Worm (Caenorhabditis elegans) whole organism, L1 larva: ENCODE measurements around the gene cpz-2.
A peak's percentile ranks its signal among the peaks of the same experiment; 100 is the strongest.

ENCODE experiments used
- C16A3.4 ChIP-seq: fragments of 150-350 bp; optimal IDR thresholded peaks from 2 replicates; lab custom pipeline; 2014; ENCODE audit warnings: missing biosample characterization, missing genetic modification characterization
- C34B4.2 ChIP-seq: sonication (generic microtip); optimal IDR thresholded peaks from 2 replicates; lab custom pipeline; 2017; ENCODE audit warnings: mild to moderate bottlenecking, missing genetic modification characterization, missing compliant biosample characterization
- Y116A8C.19 ChIP-seq: sonication (generic microtip); optimal IDR thresholded peaks from 2 replicates; lab custom pipeline; 2016; ENCODE audit warnings: missing compliant biosample characterization, missing genetic modification characterization, borderline replicate concordance
- alr-1 ChIP-seq: fragments of 200-800 bp; sonication (Bioruptor generic); optimal IDR thresholded peaks from 2 replicates; lab custom pipeline; 2018; ENCODE audit warnings: borderline replicate concordance, mild to moderate bottlenecking, missing genetic modification characterization, missing compliant biosample characterization
- ama-1 ChIP-seq: fragments of 150-350 bp; optimal IDR thresholded peaks from 2 replicates; lab custom pipeline; 2014
- ceh-82 ChIP-seq, 3 experiments: fragments of 150-350 bp in 1 of 3; sonication (generic microtip) in 2 of 3; optimal IDR thresholded peaks; 2 replicates each; lab custom pipeline; 2014 to 2017; ENCODE audit warnings: missing biosample characterization in 3 of 3, missing genetic modification characterization in 3 of 3
- ces-1 ChIP-seq: fragments of 150-350 bp; optimal IDR thresholded peaks from 2 replicates; lab custom pipeline; 2014; ENCODE audit warnings: missing biosample characterization, missing genetic modification reagents, missing genetic modification characterization
- dpl-1 ChIP-seq, 3 experiments: fragments of 150-350 bp in 2 of 3; sonication (generic microtip) in 1 of 3; optimal IDR thresholded peaks; 2 replicates each; lab custom pipeline; 2014 to 2017; ENCODE audit warnings: missing biosample characterization in 3 of 3, missing genetic modification characterization in 3 of 3, missing genetic modification reagents in 3 of 3
- dsc-1 ChIP-seq: sonication (generic microtip); optimal IDR thresholded peaks from 2 replicates; lab custom pipeline; 2016; ENCODE audit warnings: mild to moderate bottlenecking, missing genetic modification characterization, missing compliant biosample characterization
- egl-13 ChIP-seq: sonication (generic microtip); optimal IDR thresholded peaks from 2 replicates; lab custom pipeline; 2016; ENCODE audit warnings: missing genotype, missing genetic modification reagents, missing genetic modification characterization, missing compliant biosample characterization
- ets-5 ChIP-seq: fragments of 200-800 bp; sonication (Bioruptor generic); IDR thresholded peaks from 2 replicates; pipeline ENCODE4 v1.3.6; 2022; ENCODE audit warnings: missing genetic modification characterization, missing compliant biosample characterization
- fkh-10 ChIP-seq: sonication (generic microtip); optimal IDR thresholded peaks from 2 replicates; lab custom pipeline; 2017; ENCODE audit warnings: missing biosample characterization, missing genetic modification reagents, missing genetic modification characterization
- fkh-8 ChIP-seq: sonication (generic microtip); optimal IDR thresholded peaks from 2 replicates; lab custom pipeline; 2016; ENCODE audit warnings: mild to moderate bottlenecking, missing genetic modification characterization, missing compliant biosample characterization
- fos-1 ChIP-seq: fragments of 150-350 bp; optimal IDR thresholded peaks from 2 replicates; lab custom pipeline; 2014; ENCODE audit warnings: missing biosample characterization, missing genetic modification characterization
- hlh-4 ChIP-seq: sonication (generic microtip); optimal IDR thresholded peaks from 2 replicates; lab custom pipeline; 2016; ENCODE audit warnings: mild to moderate bottlenecking, missing genetic modification characterization, missing compliant biosample characterization
- hpl-2 ChIP-seq: fragments of 150-350 bp; optimal IDR thresholded peaks from 2 replicates; lab custom pipeline; 2014; ENCODE audit warnings: missing biosample characterization, missing genetic modification reagents, missing genetic modification characterization
- irx-1 ChIP-seq: sonication (generic microtip); optimal IDR thresholded peaks from 2 replicates; lab custom pipeline; 2016; ENCODE audit warnings: missing genetic modification characterization, missing compliant biosample characterization
- isw-1 ChIP-seq: fragments of 200-800 bp; sonication (Bioruptor generic); IDR thresholded peaks from 2 replicates; pipeline ENCODE4 v1.3.6; 2022; ENCODE audit warnings: missing genetic modification characterization, missing compliant biosample characterization
- lin-13 ChIP-seq: fragments of 150-350 bp; optimal IDR thresholded peaks from 2 replicates; lab custom pipeline; 2014; ENCODE audit warnings: missing biosample characterization, missing genetic modification reagents, missing genetic modification characterization
- lin-15B ChIP-seq: fragments of 150-350 bp; sonication (generic microtip); optimal IDR thresholded peaks from 3 replicates; lab custom pipeline; 2014; ENCODE audit warnings: missing biosample characterization, missing genetic modification characterization
- lin-35 ChIP-seq, 2 experiments: fragments of 150-350 bp; optimal IDR thresholded peaks; 2 replicates each; lab custom pipeline; 2014; ENCODE audit warnings: missing biosample characterization in 2 of 2, missing genetic modification characterization in 2 of 2, missing genetic modification reagents in 2 of 2
- lir-3 ChIP-seq: sonication (generic microtip); optimal IDR thresholded peaks from 2 replicates; lab custom pipeline; 2016; ENCODE audit warnings: mild to moderate bottlenecking, missing genetic modification characterization, moderate library complexity, missing compliant biosample characterization; ENCODE audit not compliant: poor library complexity
- lsy-2 ChIP-seq, 2 experiments: fragments of 150-350 bp; optimal IDR thresholded peaks; 2 replicates each; lab custom pipeline; 2014; ENCODE audit warnings: missing biosample characterization in 2 of 2, missing genetic modification characterization in 2 of 2
- mep-1 ChIP-seq: fragments of 150-350 bp; optimal IDR thresholded peaks from 2 replicates; lab custom pipeline; 2014; ENCODE audit warnings: missing biosample characterization, missing genetic modification characterization
- nhr-11 ChIP-seq: fragments of 150-350 bp; optimal IDR thresholded peaks from 2 replicates; lab custom pipeline; 2014; ENCODE audit warnings: missing biosample characterization, missing genetic modification characterization
- nhr-12 ChIP-seq: sonication (generic microtip); optimal IDR thresholded peaks from 2 replicates; lab custom pipeline; 2017; ENCODE audit warnings: missing biosample characterization, missing genetic modification characterization
- nhr-19 ChIP-seq: fragments of 200-800 bp; sonication (Bioruptor generic); conservative IDR thresholded peaks from 2 replicates; pipeline ENCODE4 v1.3.6; 2022; ENCODE audit warnings: missing genetic modification characterization, missing compliant biosample characterization
- nhr-237 ChIP-seq: fragments of 150-350 bp; optimal IDR thresholded peaks from 2 replicates; lab custom pipeline; 2014; ENCODE audit warnings: missing biosample characterization, missing genetic modification characterization
- nhr-28 ChIP-seq: fragments of 150-350 bp; optimal IDR thresholded peaks from 2 replicates; lab custom pipeline; 2014; ENCODE audit warnings: missing biosample characterization, missing genetic modification characterization
- nhr-47 ChIP-seq: sonication (generic microtip); optimal IDR thresholded peaks from 2 replicates; lab custom pipeline; 2016; ENCODE audit warnings: mild to moderate bottlenecking, missing genetic modification characterization, moderate library complexity, missing compliant biosample characterization
- nhr-76 ChIP-seq: sonication (generic microtip); optimal IDR thresholded peaks from 2 replicates; lab custom pipeline; 2017; ENCODE audit warnings: missing biosample characterization, missing genetic modification characterization
- nhr-84 ChIP-seq: sonication (generic microtip); optimal IDR thresholded peaks from 2 replicates; lab custom pipeline; 2017; ENCODE audit warnings: missing biosample characterization, missing genetic modification characterization
- nhr-90 ChIP-seq: sonication (generic microtip); optimal IDR thresholded peaks from 2 replicates; lab custom pipeline; 2016; ENCODE audit warnings: mild to moderate bottlenecking, missing genetic modification characterization, missing compliant biosample characterization; ENCODE audit not compliant: poor library complexity
- pax-3 ChIP-seq: fragments of 200-800 bp; sonication (Bioruptor generic); optimal IDR thresholded peaks from 2 replicates; lab custom pipeline; 2018; ENCODE audit warnings: mild to moderate bottlenecking, missing genetic modification characterization, moderate library complexity, missing compliant biosample characterization
- pqm-1 ChIP-seq: sonication (generic microtip); optimal IDR thresholded peaks from 3 replicates; lab custom pipeline; 2017; ENCODE audit warnings: missing biosample characterization, missing genetic modification characterization
- snpc-4 ChIP-seq: fragments of 150-350 bp; optimal IDR thresholded peaks from 2 replicates; lab custom pipeline; 2014; ENCODE audit warnings: missing biosample characterization, missing genetic modification characterization
- sup-37 ChIP-seq: fragments of 200-800 bp; sonication (Bioruptor generic); optimal IDR thresholded peaks from 2 replicates; lab custom pipeline; 2018; ENCODE audit warnings: mild to moderate bottlenecking, missing genetic modification characterization, missing compliant biosample characterization
- tbx-2 ChIP-seq: sonication (generic microtip); optimal IDR thresholded peaks from 2 replicates; lab custom pipeline; 2016; ENCODE audit warnings: missing genetic modification characterization, missing compliant biosample characterization
- unc-62 ChIP-seq: fragments of 150-350 bp; optimal IDR thresholded peaks from 2 replicates; lab custom pipeline; 2014; ENCODE audit warnings: missing biosample characterization, missing genetic modification reagents, missing genetic modification characterization
- unc-86 ChIP-seq: sonication (generic microtip); optimal IDR thresholded peaks from 2 replicates; lab custom pipeline; 2016; ENCODE audit warnings: missing genetic modification characterization, missing compliant biosample characterization
- vab-15 ChIP-seq: sonication (generic microtip); optimal IDR thresholded peaks from 2 replicates; lab custom pipeline; 2017; ENCODE audit warnings: missing genotype, mild to moderate bottlenecking, missing genetic modification characterization, missing compliant biosample characterization
- xbp-1 ChIP-seq: sonication (generic microtip); optimal IDR thresholded peaks from 2 replicates; lab custom pipeline; 2016; ENCODE audit warnings: missing genetic modification characterization, missing compliant biosample characterization
- zag-1 ChIP-seq: fragments of 150-350 bp; optimal IDR thresholded peaks from 2 replicates; lab custom pipeline; 2014; ENCODE audit warnings: missing biosample characterization, missing genetic modification characterization
- ztf-11 ChIP-seq, 2 experiments: sonication (generic microtip); optimal IDR thresholded peaks; 2 replicates each; lab custom pipeline; 2016 to 2017; ENCODE audit warnings: missing genetic modification characterization in 2 of 2, missing biosample characterization in 1 of 2, missing compliant biosample characterization in 1 of 2

The cpz-2 gene

ce11 chrV:13393333-13393803, 12.4 kb downstream of the cpz-2 start (continued):
- TF ChIP-seq unc-62 (GFP tag; lab: Kevin White, UChicago) (no peak), ztf-11 (tag; optimal IDR thresholded peaks at IDR 0.05; lab: Kevin White, UChicago) (no peak), lir-3 (tag; lab: Kevin White, UChicago) (no peak), unc-86 (no peak), snpc-4 (no peak), vab-15 (tag; lab: Kevin White, UChicago) (no peak), nhr-19 (GFP tag; lab: Robert Waterston, UW) (peak; percentile 49; the same call in 1 of the 2 replicates), Y116A8C.19 (no peak), lin-35 (GFP tag; optimal IDR thresholded peaks at IDR 0.05; lab: Kevin White, UChicago) (no peak), sup-37 (no peak), nhr-237 (tag; lab: Kevin White, UChicago) (no peak), nhr-28 (tag; lab: Kevin White, UChicago) (no peak), lin-15B (tag; lab: Kevin White, UChicago) (no peak), egl-13 (tag; lab: Kevin White, UChicago) (no peak), C16A3.4 (no peak), dsc-1 (peak; percentile 9), fkh-10 (GFP tag; lab: Kevin White, UChicago) (no peak), lsy-2 (tag; optimal IDR thresholded peaks at IDR 0.05; lab: Kevin White, UChicago) (peak; percentile 9 to 24), lin-13 (GFP tag; lab: Kevin White, UChicago) (no peak), nhr-84 (no peak), isw-1 (GFP tag; lab: Robert Waterston, UW) (no peak), pax-3 (tag; lab: Kevin White, UChicago) (no peak), zag-1 (no peak), irx-1 (tag; lab: Kevin White, UChicago) (no peak), hpl-2 (no peak), pqm-1 (tag; lab: Kevin White, UChicago) (no peak), ces-1 (no peak), nhr-11 (no peak), nhr-90 (tag; lab: Kevin White, UChicago) (no peak), fkh-8 (tag; lab: Kevin White, UChicago) (no peak), fos-1 (no peak), ceh-82 (tag; optimal IDR thresholded peaks at IDR 0.05; lab: Kevin White, UChicago) (no peak), dpl-1 (GFP tag; optimal IDR thresholded peaks at IDR 0.05; lab: Kevin White, UChicago) (no peak), alr-1 (tag; lab: Kevin White, UChicago) (no peak), nhr-76 (tag; lab: Kevin White, UChicago) (no peak), nhr-47 (tag; lab: Kevin White, UChicago) (peak; percentile 18), ama-1 (lab: Kevin White, UChicago) (no peak)

- TF ChIP-seq unc-62 (GFP tag; lab: Kevin White, UChicago) (no peak), dpl-1 (GFP tag; optimal IDR thresholded peaks at IDR 0.05; lab: Kevin White, UChicago) (no peak), zag-1 (no peak), tbx-2 (tag; lab: Kevin White, UChicago) (peak; percentile 28), hlh-4 (tag; lab: Kevin White, UChicago) (no peak), lin-13 (GFP tag; lab: Kevin White, UChicago) (no peak), ets-5 (GFP tag; lab: Robert Waterston, UW) (no peak), xbp-1 (no peak), dsc-1 (no peak), C34B4.2 (no peak), nhr-237 (tag; lab: Kevin White, UChicago) (no peak), pax-3 (tag; lab: Kevin White, UChicago) (peak; percentile 25), mep-1 (tag; lab: Kevin White, UChicago) (no peak), nhr-28 (tag; lab: Kevin White, UChicago) (no peak), irx-1 (tag; lab: Kevin White, UChicago) (no peak), nhr-12 (tag; lab: Kevin White, UChicago) (no peak)
Observed at ce11 chrV:13394968-13395367, 14.0 kb downstream of the cpz-2 start.
